Fruit fly (Drosophila melanogaster) whole organism, embryonic: ENCODE data around the gene ppk20.

Experiments used
- Bdp1 ChIP-seq: fragments of 200-800 bp; sonication (Bioruptor generic); optimal IDR thresholded peaks from 3 replicates; lab custom pipeline; 2016; ENCODE audit warnings: missing biosample characterization, missing genetic modification characterization
- CG10209 ChIP-seq: fragments of 200-800 bp; sonication (Bioruptor generic); optimal IDR thresholded peaks from 3 replicates; lab custom pipeline; 2017; ENCODE audit warnings: missing biosample characterization, mild to moderate bottlenecking, missing genetic modification characterization, missing genetic modification reagents
- CG10274 ChIP-seq: fragments of 200-800 bp; sonication (Bioruptor generic); optimal IDR thresholded peaks from 3 replicates; lab custom pipeline; 2017; ENCODE audit warnings: missing biosample characterization, mild to moderate bottlenecking, missing genetic modification characterization
- CG11723 ChIP-seq: fragments of 200-800 bp; sonication (Bioruptor generic); optimal IDR thresholded peaks from 2 replicates; lab custom pipeline; 2017; ENCODE audit warnings: missing biosample characterization, mild to moderate bottlenecking, missing genetic modification characterization
- CG1233 ChIP-seq: fragments of 200-800 bp; sonication (Bioruptor generic); optimal IDR thresholded peaks from 4 replicates; lab custom pipeline; 2018; ENCODE audit warnings: missing biosample characterization, mild to moderate bottlenecking, missing genetic modification characterization
- CG13123 ChIP-seq: fragments of 200-800 bp; sonication (Bioruptor generic); optimal IDR thresholded peaks from 2 replicates; lab custom pipeline; 2016; ENCODE audit warnings: missing biosample characterization, missing genetic modification characterization
- CG14710 ChIP-seq: fragments of 200-800 bp; sonication (Bioruptor generic); optimal IDR thresholded peaks from 3 replicates; lab custom pipeline; 2019; ENCODE audit warnings: missing biosample characterization, mild to moderate bottlenecking, missing genetic modification characterization, moderate library complexity
- CG1602 ChIP-seq: fragments of 200-800 bp; sonication (Bioruptor generic); optimal IDR thresholded peaks from 3 replicates; lab custom pipeline; 2016; ENCODE audit warnings: missing biosample characterization, missing genetic modification characterization
- CG1647 ChIP-seq: fragments of 200-800 bp; sonication (Bioruptor generic); optimal IDR thresholded peaks from 3 replicates; lab custom pipeline; 2016; ENCODE audit warnings: missing biosample characterization, missing genetic modification characterization
- CG16863 ChIP-seq: fragments of 200-800 bp; sonication (Bioruptor generic); optimal IDR thresholded peaks from 3 replicates; lab custom pipeline; 2016; ENCODE audit warnings: missing biosample characterization, missing genetic modification characterization
- CG17612 ChIP-seq: fragments of 200-800 bp; sonication (Bioruptor generic); IDR thresholded peaks from 2 replicates; pipeline ENCODE4 v1.3.6; 2022; ENCODE audit warnings: missing biosample characterization, missing genetic modification characterization
- CG1792 ChIP-seq: fragments of 200-800 bp; sonication (Bioruptor generic); optimal IDR thresholded peaks from 2 replicates; lab custom pipeline; 2016; ENCODE audit warnings: missing biosample characterization, missing genetic modification characterization
- CG18599 ChIP-seq: fragments of 200-800 bp; sonication (Bioruptor generic); optimal IDR thresholded peaks from 3 replicates; lab custom pipeline; 2017; ENCODE audit warnings: missing biosample characterization, missing genetic modification characterization, mild to moderate bottlenecking, moderate library complexity, missing genetic modification reagents
- CG5953 ChIP-seq: fragments of 200-800 bp; sonication (Bioruptor generic); IDR thresholded peaks from 2 replicates; pipeline ENCODE4 v1.3.6; 2022; ENCODE audit warnings: missing biosample characterization, missing genetic modification characterization
- CG7928 ChIP-seq: fragments of 200-800 bp; sonication (Bioruptor generic); optimal IDR thresholded peaks from 2 replicates; lab custom pipeline; 2017; ENCODE audit warnings: missing biosample characterization, mild to moderate bottlenecking, missing genetic modification characterization
- CG8765 ChIP-seq: fragments of 200-800 bp; sonication (Bioruptor generic); IDR thresholded peaks from 2 replicates; pipeline ENCODE4 v1.3.6; 2022; ENCODE audit warnings: missing biosample characterization, missing genetic modification characterization
- CG8924 ChIP-seq: fragments of 200-800 bp; optimal IDR thresholded peaks from 3 replicates; lab custom pipeline; 2019; ENCODE audit warnings: missing biosample characterization, mild to moderate bottlenecking, missing genetic modification characterization, moderate library complexity
- Deaf1 ChIP-seq: fragments of 200-800 bp; optimal IDR thresholded peaks from 3 replicates; lab custom pipeline; 2019; ENCODE audit warnings: missing biosample characterization, mild to moderate bottlenecking, missing genetic modification characterization, moderate library complexity
- Dip3 ChIP-seq: fragments of 200-800 bp; sonication (Bioruptor generic); optimal IDR thresholded peaks from 3 replicates; lab custom pipeline; 2016; ENCODE audit warnings: missing biosample characterization, missing genetic modification characterization
- Dll ChIP-seq: fragments of 200-800 bp; sonication (Bioruptor generic); IDR thresholded peaks from 4 replicates; pipeline ENCODE4 v1.3.6; 2022; ENCODE audit warnings: missing biosample characterization, missing genetic modification characterization; ENCODE audit not compliant: partially characterized antibody
- Ets65A ChIP-seq: fragments of 200-800 bp; sonication (Bioruptor generic); peaks from one replicate; lab custom pipeline; 2016; ENCODE audit warnings: missing biosample characterization, missing genetic modification characterization
- Fer3 ChIP-seq: fragments of 200-800 bp; sonication (Bioruptor generic); optimal IDR thresholded peaks from 2 replicates; lab custom pipeline; 2018; ENCODE audit warnings: missing biosample characterization, mild to moderate bottlenecking, missing genetic modification characterization, moderate library complexity
- Hmr ChIP-seq: fragments of 200-800 bp; sonication (Bioruptor generic); optimal IDR thresholded peaks from 3 replicates; lab custom pipeline; 2017; ENCODE audit warnings: mild to moderate bottlenecking, missing biosample characterization, missing genetic modification reagents, missing genetic modification characterization
- Hr51 ChIP-seq, 2 experiments: fragments of 200-800 bp; sonication (Bioruptor generic); optimal IDR thresholded peaks; 2 replicates in 1 of 2; 3 replicates in 1 of 2; lab custom pipeline; 2016 to 2018; ENCODE audit warnings: missing biosample characterization in 2 of 2, missing genetic modification characterization in 2 of 2, mild to moderate bottlenecking in 1 of 2, moderate library complexity in 1 of 2
- Lim3 ChIP-seq: fragments of 200-800 bp; sonication (Bioruptor generic); IDR thresholded peaks from 2 replicates; pipeline ENCODE4 v1.3.6; 2022; ENCODE audit warnings: missing biosample characterization, missing genetic modification characterization
- MESR4 ChIP-seq: fragments of 200-800 bp; sonication (Bioruptor generic); optimal IDR thresholded peaks from 2 replicates; lab custom pipeline; 2018; ENCODE audit warnings: missing biosample characterization, mild to moderate bottlenecking, missing genetic modification characterization, moderate library complexity
- Mes4 ChIP-seq: fragments of 200-800 bp; sonication (Bioruptor generic); optimal IDR thresholded peaks from 2 replicates; lab custom pipeline; 2016; ENCODE audit warnings: missing biosample characterization, missing genetic modification characterization
- NFAT ChIP-seq: fragments of 200-800 bp; sonication (Bioruptor generic); IDR thresholded peaks from 2 replicates; pipeline ENCODE4 v1.3.6; 2022; ENCODE audit warnings: missing biosample characterization, missing genetic modification characterization
- Spps ChIP-seq: fragments of 200-800 bp; sonication (Bioruptor generic); optimal IDR thresholded peaks from 2 replicates; lab custom pipeline; 2018; ENCODE audit warnings: missing biosample characterization, mild to moderate bottlenecking, missing genetic modification characterization
- Tbp ChIP-seq: fragments of >200 bp; optimal IDR thresholded peaks from 2 replicates; lab custom pipeline; 2018; ENCODE audit warnings: missing biosample characterization, missing genetic modification characterization
- Usf ChIP-seq: fragments of 200-800 bp; sonication (Bioruptor generic); optimal IDR thresholded peaks from 2 replicates; lab custom pipeline; 2017; ENCODE audit warnings: missing genotype, missing biosample characterization, missing genetic modification characterization
- ap ChIP-seq: fragments of 200-800 bp; sonication (Bioruptor generic); IDR thresholded peaks from 2 replicates; pipeline ENCODE4 v1.3.6; 2022; ENCODE audit warnings: missing biosample characterization, missing genetic modification characterization
- az2 ChIP-seq: fragments of 200-800 bp; sonication (Bioruptor generic); optimal IDR thresholded peaks from 3 replicates; lab custom pipeline; 2016; ENCODE audit warnings: missing biosample characterization, missing genetic modification characterization
- bab2 ChIP-seq: fragments of 200-800 bp; sonication (Bioruptor generic); optimal IDR thresholded peaks from 2 replicates; lab custom pipeline; 2016; ENCODE audit warnings: missing biosample characterization, missing genetic modification characterization
- chm ChIP-seq: fragments of 200-800 bp; sonication (Bioruptor generic); IDR thresholded peaks from 2 replicates; pipeline ENCODE4 v1.3.6; 2022; ENCODE audit warnings: missing biosample characterization, missing genetic modification characterization
- ci ChIP-seq: fragments of 200-800 bp; sonication (Bioruptor generic); IDR thresholded peaks from 3 replicates; pipeline ENCODE4 v1.3.6; 2022; ENCODE audit warnings: missing biosample characterization, missing genetic modification characterization
- dmrt99B ChIP-seq: fragments of 200-800 bp; sonication (Bioruptor generic); optimal IDR thresholded peaks from 2 replicates; lab custom pipeline; 2018; ENCODE audit warnings: missing biosample characterization, mild to moderate bottlenecking, missing genetic modification characterization, moderate library complexity
- emc ChIP-seq: fragments of 200-800 bp; sonication (Bioruptor generic); optimal IDR thresholded peaks from 2 replicates; lab custom pipeline; 2016; ENCODE audit warnings: missing biosample characterization, missing genetic modification characterization
- en ChIP-seq: fragments of 200-800 bp; sonication (Bioruptor generic); optimal IDR thresholded peaks from 2 replicates; lab custom pipeline; 2016; ENCODE audit warnings: missing biosample characterization, missing genetic modification characterization
- ewg ChIP-seq: fragments of 200-800 bp; sonication (Bioruptor generic); optimal IDR thresholded peaks from 3 replicates; lab custom pipeline; 2017; ENCODE audit warnings: mild to moderate bottlenecking, missing biosample characterization, missing genetic modification reagents, missing genetic modification characterization
- hb ChIP-seq: fragments of 200-800 bp; sonication (Bioruptor generic); IDR thresholded peaks from 3 replicates; pipeline ENCODE4 v1.3.6; 2022; ENCODE audit warnings: missing biosample characterization, missing genetic modification characterization; ENCODE audit not compliant: partially characterized antibody
- hth ChIP-seq: fragments of >200 bp; optimal IDR thresholded peaks from 2 replicates; lab custom pipeline; 2017; ENCODE audit warnings: inconsistent platforms
- insv ChIP-seq, 2 experiments: fragments of 200-800 bp; sonication (Bioruptor generic); optimal IDR thresholded peaks; 3 replicates each; lab custom pipeline; 2016 to 2018; ENCODE audit warnings: missing biosample characterization in 2 of 2, missing genetic modification characterization in 2 of 2
- inv ChIP-seq: fragments of 200-800 bp; sonication (Bioruptor generic); IDR thresholded peaks from 2 replicates; pipeline ENCODE4 v1.3.6; 2022; ENCODE audit warnings: missing biosample characterization, missing genetic modification characterization; ENCODE audit not compliant: partially characterized antibody
- jing ChIP-seq: fragments of 200-800 bp; sonication (Bioruptor generic); optimal IDR thresholded peaks from 2 replicates; lab custom pipeline; 2018; ENCODE audit warnings: missing biosample characterization, mild to moderate bottlenecking, missing genetic modification characterization
- kah ChIP-seq: fragments of 200-800 bp; sonication (Bioruptor generic); optimal IDR thresholded peaks from 2 replicates; lab custom pipeline; 2018; ENCODE audit warnings: missing biosample characterization, mild to moderate bottlenecking, missing genetic modification characterization
- maf-S ChIP-seq: fragments of 200-800 bp; sonication (Bioruptor generic); optimal IDR thresholded peaks from 2 replicates; lab custom pipeline; 2016; ENCODE audit warnings: missing biosample characterization, missing genetic modification characterization
- sr ChIP-seq: fragments of 200-800 bp; sonication (Bioruptor generic); IDR thresholded peaks from 3 replicates; pipeline ENCODE4 v1.3.6; 2022; ENCODE audit warnings: missing biosample characterization, missing genetic modification characterization
- toy ChIP-seq: fragments of 200-800 bp; sonication (Bioruptor generic); IDR thresholded peaks from 2 replicates; pipeline ENCODE4 v1.3.6; 2022; ENCODE audit warnings: missing biosample characterization, missing genetic modification characterization
- vvl ChIP-seq: fragments of 200-800 bp; sonication (Bioruptor generic); IDR thresholded peaks from 2 replicates; pipeline ENCODE4 v1.3.6; 2022; ENCODE audit warnings: missing biosample characterization, missing genetic modification characterization
- zfh1 ChIP-seq: fragments of 200-800 bp; sonication (Bioruptor generic); IDR thresholded peaks from 3 replicates; pipeline ENCODE4 v1.3.6; 2022; ENCODE audit warnings: missing biosample characterization, missing genetic modification characterization

The ppk20 gene

dm6 chr3R:29716782-29717317, 48.2 kb upstream of the ppk20 start, which contains the start of gene Obp99b (continued):
- TF ChIP-seq CG8765, result no peak; the same call in 1 of the 2 replicates
- peak; percentile 74 for TF ChIP-seq ap (GFP tag; lab: Robert Waterston, UW)
- peak; percentile 8 for TF ChIP-seq CG1647 (GFP tag; lab: Kevin White, UChicago)
- TF ChIP-seq CG17612 (GFP tag; lab: Robert Waterston, UW), result peak; percentile 57; the same call in 1 of the 2 replicates
- peak; percentile 74; the same call in 1 of the 2 replicates for TF ChIP-seq CG5953
- TF ChIP-seq CG11723 (GFP tag; lab: Kevin White, UChicago), result peak; percentile 70
- peak; percentile 72 for TF ChIP-seq CG10274 (GFP tag; lab: Kevin White, UChicago)
- peak; percentile 96 for TF ChIP-seq ci (GFP tag; lab: Robert Waterston, UW)
- TF ChIP-seq Hmr (GFP tag; lab: Kevin White, UChicago), result peak; percentile 63
- TF ChIP-seq Usf (GFP tag; lab: Kevin White, UChicago), result peak; percentile 23
- peak; percentile 85 for TF ChIP-seq CG16863 (GFP tag; lab: Kevin White, UChicago)
- TF ChIP-seq dmrt99B (tag; lab: Kevin White, UChicago), result peak; percentile 82
- no peak for TF ChIP-seq emc
- TF ChIP-seq CG1792 (GFP tag; lab: Kevin White, UChicago), result peak; percentile 60
- peak; percentile 11 for TF ChIP-seq CG8924 (tag; lab: Kevin White, UChicago)
- peak; percentile 85 for TF ChIP-seq az2 (GFP tag; lab: Kevin White, UChicago)
- TF ChIP-seq Hr51 (GFP tag; optimal IDR thresholded peaks at IDR 0.05; lab: Kevin White, UChicago), result peak; percentile 42 to 66
- peak; percentile 78 for TF ChIP-seq en (GFP tag; lab: Kevin White, UChicago)
- peak; percentile 55 for TF ChIP-seq Spps
- TF ChIP-seq MESR4 (GFP tag; lab: Kevin White, UChicago), result peak; percentile 22
- TF ChIP-seq CG13123 (GFP tag; lab: Kevin White, UChicago), result no peak
- TF ChIP-seq ewg (GFP tag; lab: Kevin White, UChicago), result peak; percentile 80
- peak; percentile 73 for TF ChIP-seq CG10209
- peak; percentile 47 for TF ChIP-seq maf-S (GFP tag; lab: Kevin White, UChicago)
- TF ChIP-seq CG1602 (GFP tag; lab: Kevin White, UChicago), result peak; percentile 50
- peak; percentile 88 for TF ChIP-seq Mes4
- TF ChIP-seq CG1233 (GFP tag; lab: Kevin White, UChicago), result peak; percentile 82
- peak; percentile 89 for TF ChIP-seq vvl
- peak; percentile 3 for TF ChIP-seq Dip3 (GFP tag; lab: Kevin White, UChicago)
- peak; percentile 79 for TF ChIP-seq kah (GFP tag; lab: Kevin White, UChicago)
- peak; percentile 90 for TF ChIP-seq NFAT (GFP tag; lab: Robert Waterston, UW)
- TF ChIP-seq zfh1 (GFP tag; lab: Robert Waterston, UW), result peak; percentile 86
- peak; percentile 56 for TF ChIP-seq bab2 (GFP tag; lab: Kevin White, UChicago)
- TF ChIP-seq CG7928 (GFP tag; lab: Kevin White, UChicago), result peak; percentile 22
- TF ChIP-seq Tbp (GFP tag; lab: Kevin White, UChicago), result no peak
- TF ChIP-seq jing (GFP tag; lab: Kevin White, UChicago), result peak; percentile 76
- peak; percentile 71 for TF ChIP-seq Bdp1
- no peak for TF ChIP-seq toy (GFP tag; lab: Robert Waterston, UW)
- peak; percentile 44 for TF ChIP-seq CG18599
- peak in 1 of 2 experiments; percentile 43 for TF ChIP-seq insv (GFP tag; optimal IDR thresholded peaks at IDR 0.05; lab: Kevin White, UChicago)
- peak; percentile 42 for TF ChIP-seq CG14710 (tag; lab: Kevin White, UChicago)
- no peak for TF ChIP-seq Lim3 (GFP tag; lab: Robert Waterston, UW)
- TF ChIP-seq hb (GFP tag; lab: Robert Waterston, UW), result no peak
- TF ChIP-seq chm (GFP tag; lab: Robert Waterston, UW), result peak; percentile 87
- no peak for TF ChIP-seq hth
- peak; percentile 68 for TF ChIP-seq Fer3 (tag; lab: Kevin White, UChicago)
- TF ChIP-seq inv, result no peak
- peak; percentile 73; the same call in 2 of the 3 replicates for TF ChIP-seq sr (GFP tag; lab: Robert Waterston, UW)
- TF ChIP-seq Deaf1 (tag; lab: Kevin White, UChicago), result no peak
- peak; percentile 92 for TF ChIP-seq Ets65A (GFP tag; lab: Kevin White, UChicago)
- TF ChIP-seq Dll (GFP tag; lab: Robert Waterston, UW), result no peak
